In the genomic region with DNA sequence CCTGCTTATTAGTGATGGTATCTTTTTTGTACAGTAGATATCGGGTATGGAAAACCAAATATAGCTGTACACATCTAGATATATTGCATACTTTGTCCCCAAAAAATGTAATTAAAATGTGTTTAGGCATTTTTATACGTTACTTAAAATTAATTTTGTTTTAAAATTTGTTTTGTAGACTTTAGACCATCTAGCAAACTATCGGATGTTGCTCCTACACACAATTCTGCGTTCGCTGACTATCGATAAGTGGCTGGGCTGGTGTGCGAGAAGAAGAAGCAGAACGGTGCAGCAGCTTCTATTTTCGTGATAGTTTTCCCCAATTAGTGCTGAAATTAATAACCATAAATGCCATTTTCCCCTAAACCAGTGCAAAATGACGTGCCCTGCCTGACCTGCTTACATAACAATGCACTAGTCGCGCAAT, we compare ENCODE assay signal across 1 fruit fly cellular context.
TF ChIP-seq lines count a peak whose summit lies in the region.

A gene (minus strand): TSS at position 1 of the 427 bp plus-strand sequence.
A gene (plus strand): TSS at position 143 of the 427 bp plus-strand sequence.

TF ChIP-seq in whole organism, embryonic, 481 proteins besides CTCF, POLR2A, EP300 and RAD21 (continued from another document and continues in another):
- TF ChIP-seq cato (GFP tag; optimal IDR thresholded peaks at IDR 0.05; lab: Kevin White, UChicago; ENCODE audit: borderline replicate concordance): peak; percentile 72
- peak; percentile 68; the same call in 2 of the 3 replicates for TF ChIP-seq CG11560 (tag; IDR thresholded peaks at IDR 0.05; lab: Robert Waterston, UW)
- TF ChIP-seq B-H2 (GFP tag; optimal IDR thresholded peaks at IDR 0.05; lab: Kevin White, UChicago): no peak
- TF ChIP-seq corto (GFP tag; optimal IDR thresholded peaks at IDR 0.05; lab: Kevin White, UChicago): peak; percentile 26
- peak; percentile 17 for TF ChIP-seq Hand (GFP tag; optimal IDR thresholded peaks at IDR 0.05; lab: Kevin White, UChicago)
- TF ChIP-seq Aef1 (GFP tag; IDR thresholded peaks at IDR 0.05; lab: Robert Waterston, UW): peak; percentile 93
- peak; percentile 75 for TF ChIP-seq CG18619 (GFP tag; optimal IDR thresholded peaks at IDR 0.05; lab: Kevin White, UChicago)
- TF ChIP-seq mld (GFP tag; IDR thresholded peaks at IDR 0.05; lab: Robert Waterston, UW; ENCODE audit: partially characterized antibody): peak; percentile 72; the same call in 1 of the 3 replicates
- no peak for TF ChIP-seq gce (GFP tag; IDR thresholded peaks at IDR 0.05; lab: Robert Waterston, UW)
- TF ChIP-seq Optix (GFP tag; IDR thresholded peaks at IDR 0.05; lab: Robert Waterston, UW): peak; percentile 68; the same call in 2 of the 3 replicates
- peak; percentile 77 for TF ChIP-seq CG18764 (GFP tag; optimal IDR thresholded peaks at IDR 0.05; lab: Kevin White, UChicago)
- peak in 1 of 2 experiments; percentile 90 for TF ChIP-seq Hr51 (GFP tag; optimal IDR thresholded peaks at IDR 0.05; lab: Kevin White, UChicago)
- peak; percentile 91 for TF ChIP-seq Abd-B (GFP tag; optimal IDR thresholded peaks at IDR 0.05; lab: Kevin White, UChicago)
- TF ChIP-seq CG6854 (GFP tag; optimal IDR thresholded peaks at IDR 0.05; lab: Kevin White, UChicago): no peak
- TF ChIP-seq emc (GFP tag; optimal IDR thresholded peaks at IDR 0.05; lab: Kevin White, UChicago): peak; percentile 65
- TF ChIP-seq ems (GFP tag; optimal IDR thresholded peaks at IDR 0.05; lab: Kevin White, UChicago): peak; percentile 77
- TF ChIP-seq fd64A (GFP tag; optimal IDR thresholded peaks at IDR 0.05; lab: Kevin White, UChicago): no peak
- TF ChIP-seq CG30403 (GFP tag; optimal IDR thresholded peaks at IDR 0.05; lab: Kevin White, UChicago): peak; percentile 96
- no peak for TF ChIP-seq twi (tag; optimal IDR thresholded peaks at IDR 0.05; lab: Kevin White, UChicago)
- TF ChIP-seq CG10959 (GFP tag; IDR thresholded peaks at IDR 0.05; lab: Robert Waterston, UW): peak; percentile 75
- TF ChIP-seq CG17186 (GFP tag; optimal IDR thresholded peaks at IDR 0.05; lab: Kevin White, UChicago): peak; percentile 91
- peak; percentile 63 for TF ChIP-seq CG34376 (GFP tag; optimal IDR thresholded peaks at IDR 0.05; lab: Kevin White, UChicago)
- peak; percentile 97 for TF ChIP-seq slbo (GFP tag; IDR thresholded peaks at IDR 0.05; lab: Robert Waterston, UW)
- TF ChIP-seq CG11723 (GFP tag; optimal IDR thresholded peaks at IDR 0.05; lab: Kevin White, UChicago): no peak
- peak; percentile 99 for TF ChIP-seq Scr (GFP tag; IDR thresholded peaks at IDR 0.05; lab: Robert Waterston, UW; ENCODE audit: partially characterized antibody)
- no peak for TF ChIP-seq Spps (tag; optimal IDR thresholded peaks at IDR 0.05; lab: Kevin White, UChicago)
- peak; percentile 80 for TF ChIP-seq CG32767 (GFP tag; IDR thresholded peaks at IDR 0.05; lab: Robert Waterston, UW)
- TF ChIP-seq Dp (GFP tag; optimal IDR thresholded peaks at IDR 0.05; lab: Kevin White, UChicago): peak; percentile 21
- peak; percentile 98 for TF ChIP-seq row (GFP tag; IDR thresholded peaks at IDR 0.05; lab: Robert Waterston, UW)
- TF ChIP-seq Hr78 (GFP tag; optimal IDR thresholded peaks at IDR 0.05; lab: Kevin White, UChicago): no peak
- no peak for TF ChIP-seq CG11504 (tag; optimal IDR thresholded peaks at IDR 0.05; lab: Kevin White, UChicago)
- TF ChIP-seq ken (GFP tag; IDR thresholded peaks at IDR 0.05; lab: Robert Waterston, UW): peak; percentile 90
- peak; percentile 15 for TF ChIP-seq CG10274 (GFP tag; optimal IDR thresholded peaks at IDR 0.05; lab: Kevin White, UChicago)
- TF ChIP-seq dmrt99B (tag; optimal IDR thresholded peaks at IDR 0.05; lab: Kevin White, UChicago): no peak
- TF ChIP-seq ssp (GFP tag; IDR thresholded peaks at IDR 0.05; lab: Robert Waterston, UW): peak; percentile 85
- peak; percentile 90 for TF ChIP-seq Elba2 (GFP tag; optimal IDR thresholded peaks at IDR 0.05; lab: Kevin White, UChicago)
- TF ChIP-seq onecut (GFP tag; IDR thresholded peaks at IDR 0.05; lab: Robert Waterston, UW): no peak
- peak; percentile 93 for TF ChIP-seq CG1602 (GFP tag; optimal IDR thresholded peaks at IDR 0.05; lab: Kevin White, UChicago)
- peak; percentile 88 for TF ChIP-seq CG30020 (tag; optimal IDR thresholded peaks at IDR 0.05; lab: Kevin White, UChicago)
- peak; percentile 84 for TF ChIP-seq CG4820 (GFP tag; optimal IDR thresholded peaks at IDR 0.05; lab: Kevin White, UChicago)
- TF ChIP-seq Camta (GFP tag; optimal IDR thresholded peaks at IDR 0.05; lab: Kevin White, UChicago): peak; percentile 89
- TF ChIP-seq GATAe (GFP tag; conservative IDR thresholded peaks at IDR 0.05; lab: Robert Waterston, UW): peak; percentile 61; the same call in 1 of the 2 replicates
- peak; percentile 75 for TF ChIP-seq Meics (GFP tag; optimal IDR thresholded peaks at IDR 0.05; lab: Kevin White, UChicago)
- TF ChIP-seq dimm (GFP tag; IDR thresholded peaks at IDR 0.05; lab: Robert Waterston, UW): peak; percentile 41; the same call in 1 of the 2 replicates
- peak; percentile 85 for TF ChIP-seq slou (GFP tag; optimal IDR thresholded peaks at IDR 0.05; lab: Kevin White, UChicago)
- TF ChIP-seq CG31441 (GFP tag; IDR thresholded peaks at IDR 0.05; lab: Robert Waterston, UW): no peak
- TF ChIP-seq Atf6 (GFP tag; IDR thresholded peaks at IDR 0.05; lab: Robert Waterston, UW): peak; percentile 81
- TF ChIP-seq pzg (GFP tag; optimal IDR thresholded peaks at IDR 0.05; lab: Kevin White, UChicago): peak; percentile 77
- TF ChIP-seq CG6175 (GFP tag; IDR thresholded peaks at IDR 0.05; lab: Robert Waterston, UW): peak; percentile 94
- TF ChIP-seq dmrt11E (tag; optimal IDR thresholded peaks at IDR 0.05; lab: Kevin White, UChicago): peak; percentile 84
- no peak for TF ChIP-seq lab (GFP tag; optimal IDR thresholded peaks at IDR 0.05; lab: Kevin White, UChicago)
- TF ChIP-seq gcm (GFP tag; optimal IDR thresholded peaks at IDR 0.05; lab: Kevin White, UChicago): no peak
- no peak for TF ChIP-seq CG4707 (GFP tag; optimal IDR thresholded peaks at IDR 0.05; lab: Kevin White, UChicago)
- no peak for TF ChIP-seq hkb (optimal IDR thresholded peaks at IDR 0.05; lab: Kevin White, UChicago)
- peak; percentile 75 for TF ChIP-seq hkb (GFP tag; IDR thresholded peaks at IDR 0.05; lab: Robert Waterston, UW)
- peak; percentile 48; the same call in 1 of the 2 replicates for TF ChIP-seq Doc2 (GFP tag; IDR thresholded peaks at IDR 0.05; lab: Robert Waterston, UW)
- TF ChIP-seq Oli (tag; optimal IDR thresholded peaks at IDR 0.05; lab: Kevin White, UChicago): peak; percentile 73
- no peak for TF ChIP-seq unpg (GFP tag; optimal IDR thresholded peaks at IDR 0.05; lab: Kevin White, UChicago)
- peak; percentile 94 for TF ChIP-seq CG14710 (tag; optimal IDR thresholded peaks at IDR 0.05; lab: Kevin White, UChicago)
- TF ChIP-seq CG11456 (GFP tag; IDR thresholded peaks at IDR 0.05; lab: Robert Waterston, UW): peak; percentile 85
- TF ChIP-seq CG17829 (tag; optimal IDR thresholded peaks at IDR 0.05; lab: Kevin White, UChicago): peak; percentile 91
- peak; percentile 87 for TF ChIP-seq CG11093 (GFP tag; IDR thresholded peaks at IDR 0.05; lab: Robert Waterston, UW)
- peak; percentile 92 for TF ChIP-seq CG12391 (tag; optimal IDR thresholded peaks at IDR 0.05; lab: Kevin White, UChicago)
- TF ChIP-seq CG1792 (GFP tag; optimal IDR thresholded peaks at IDR 0.05; lab: Kevin White, UChicago): peak; percentile 81
- TF ChIP-seq nom (GFP tag; optimal IDR thresholded peaks at IDR 0.05; lab: Kevin White, UChicago): no peak
- TF ChIP-seq Hr39 (optimal IDR thresholded peaks at IDR 0.05; lab: Kevin White, UChicago): no peak
- peak; percentile 68 for TF ChIP-seq pb (GFP tag; optimal IDR thresholded peaks at IDR 0.05; lab: Kevin White, UChicago)
- peak; percentile 36 for TF ChIP-seq wek (GFP tag; optimal IDR thresholded peaks at IDR 0.05; lab: Kevin White, UChicago)
- peak; percentile 76 for TF ChIP-seq CG10147 (GFP tag; optimal IDR thresholded peaks at IDR 0.05; lab: Kevin White, UChicago)
- peak; percentile 93 for TF ChIP-seq sisA (GFP tag; IDR thresholded peaks at IDR 0.05; lab: Robert Waterston, UW)
- TF ChIP-seq cwo (GFP tag; optimal IDR thresholded peaks at IDR 0.05; lab: Kevin White, UChicago): peak; percentile 37
- peak; percentile 89 for TF ChIP-seq CG12155 (GFP tag; optimal IDR thresholded peaks at IDR 0.05; lab: Kevin White, UChicago)
- TF ChIP-seq az2 (GFP tag; optimal IDR thresholded peaks at IDR 0.05; lab: Kevin White, UChicago): peak; percentile 89
- peak; percentile 90 for TF ChIP-seq ranshi (GFP tag; IDR thresholded peaks at IDR 0.05; lab: Robert Waterston, UW)
- TF ChIP-seq CG13775 (GFP tag; optimal IDR thresholded peaks at IDR 0.05; lab: Kevin White, UChicago): peak; percentile 87
- TF ChIP-seq mam (GFP tag; optimal IDR thresholded peaks at IDR 0.05; lab: Kevin White, UChicago): peak; percentile 97
- 0 out of 2 replicates have a peak, but pooled peaks have one; percentile 6 for TF ChIP-seq CG4360 (GFP tag; IDR thresholded peaks at IDR 0.05; lab: Robert Waterston, UW)
- TF ChIP-seq Gug (GFP tag; IDR thresholded peaks at IDR 0.05; lab: Robert Waterston, UW): peak; percentile 93
- peak; percentile 92 for TF ChIP-seq jumu (GFP tag; optimal IDR thresholded peaks at IDR 0.05; lab: Kevin White, UChicago)
- peak; percentile 90 for TF ChIP-seq CG34422 (GFP tag; IDR thresholded peaks at IDR 0.05; lab: Robert Waterston, UW)
- peak; percentile 83 for TF ChIP-seq NC2β (GFP tag; optimal IDR thresholded peaks at IDR 0.05; lab: Kevin White, UChicago)
- peak in 1 of 3 experiments; percentile 74 for TF ChIP-seq Stat92E (GFP tag; optimal IDR thresholded peaks at IDR 0.05; lab: Kevin White, UChicago)
- peak; percentile 93 for TF ChIP-seq sob (GFP tag; IDR thresholded peaks at IDR 0.05; lab: Robert Waterston, UW)
- TF ChIP-seq Eip74EF (GFP tag; optimal IDR thresholded peaks at IDR 0.05; lab: Kevin White, UChicago): no peak
- TF ChIP-seq dpn (GFP tag; optimal IDR thresholded peaks at IDR 0.05; lab: Kevin White, UChicago): peak; percentile 92 to 94
- peak; percentile 87 to 95 for TF ChIP-seq Pdp1 (GFP tag; optimal IDR thresholded peaks at IDR 0.05; lab: Kevin White, UChicago)
- no peak for TF ChIP-seq odd (GFP tag; optimal IDR thresholded peaks at IDR 0.05; lab: Kevin White, UChicago)
- TF ChIP-seq HmgZ (tag; optimal IDR thresholded peaks at IDR 0.05; lab: Kevin White, UChicago): peak; percentile 93
- peak; percentile 92 for TF ChIP-seq CG12659 (GFP tag; optimal IDR thresholded peaks at IDR 0.05; lab: Kevin White, UChicago)
- TF ChIP-seq CG10431 (GFP tag; optimal IDR thresholded peaks at IDR 0.05; lab: Kevin White, UChicago): no peak
- TF ChIP-seq Deaf1 (tag; optimal IDR thresholded peaks at IDR 0.05; lab: Kevin White, UChicago): no peak
- peak in 1 of 3 experiments; percentile 85 for TF ChIP-seq lola (GFP tag; optimal IDR thresholded peaks at IDR 0.05; lab: Kevin White, UChicago)
- TF ChIP-seq BEAF-32 (GFP tag; optimal IDR thresholded peaks at IDR 0.05; lab: Kevin White, UChicago): peak; percentile 99
- peak; percentile 89 for TF ChIP-seq CG14441 (GFP tag; IDR thresholded peaks at IDR 0.05; lab: Robert Waterston, UW)
- TF ChIP-seq CG7271 (tag; optimal IDR thresholded peaks at IDR 0.05; lab: Kevin White, UChicago): peak; percentile 58
- peak; percentile 60; the same call in 1 of the 3 replicates for TF ChIP-seq otp (GFP tag; IDR thresholded peaks at IDR 0.05; lab: Robert Waterston, UW)
- TF ChIP-seq pho (GFP tag; optimal IDR thresholded peaks at IDR 0.05; lab: Kevin White, UChicago): peak; percentile 95
- no peak for TF ChIP-seq CG4328 (GFP tag; optimal IDR thresholded peaks at IDR 0.05; lab: Kevin White, UChicago)
- TF ChIP-seq CG17328 (GFP tag; IDR thresholded peaks at IDR 0.05; lab: Robert Waterston, UW): peak; percentile 83
- TF ChIP-seq CG5953 (GFP tag; IDR thresholded peaks at IDR 0.05; lab: Robert Waterston, UW): 0 out of 2 replicates have a peak, but pooled peaks have one; percentile 44
- no peak for TF ChIP-seq toy (GFP tag; IDR thresholded peaks at IDR 0.05; lab: Robert Waterston, UW)
- no peak for TF ChIP-seq pan (optimal IDR thresholded peaks at IDR 0.05; lab: Kevin White, UChicago)
- peak in 1 of 2 experiments; percentile 84 for TF ChIP-seq pan (GFP tag; optimal IDR thresholded peaks at IDR 0.05 in 1 of 2, IDR thresholded peaks at IDR 0.05 in 1 of 2)
- peak; percentile 61 for TF ChIP-seq CG5245 (GFP tag; optimal IDR thresholded peaks at IDR 0.05; lab: Kevin White, UChicago)
- peak; percentile 97 for TF ChIP-seq Med (GFP tag; lab: Kevin White, UChicago)
- TF ChIP-seq CG3281 (GFP tag; optimal IDR thresholded peaks at IDR 0.05; lab: Kevin White, UChicago): no peak
- TF ChIP-seq ci (GFP tag; IDR thresholded peaks at IDR 0.05; lab: Robert Waterston, UW): peak; percentile 83
- peak; percentile 28 for TF ChIP-seq CG10654 (GFP tag; optimal IDR thresholded peaks at IDR 0.05; lab: Kevin White, UChicago)
- peak; percentile 82 for TF ChIP-seq zen (tag; optimal IDR thresholded peaks at IDR 0.05; lab: Kevin White, UChicago)
- peak; percentile 93 for TF ChIP-seq CG9817 (tag; optimal IDR thresholded peaks at IDR 0.05; lab: Kevin White, UChicago)
- TF ChIP-seq CG2712 (tag; optimal IDR thresholded peaks at IDR 0.05; lab: Kevin White, UChicago): peak; percentile 87
- TF ChIP-seq E2f2 (GFP tag; IDR thresholded peaks at IDR 0.05; lab: Robert Waterston, UW): peak; percentile 62; the same call in 1 of the 2 replicates
- TF ChIP-seq trem (tag; optimal IDR thresholded peaks at IDR 0.05; lab: Kevin White, UChicago): peak; percentile 87
- TF ChIP-seq HLH3B (GFP tag; IDR thresholded peaks at IDR 0.05; lab: Robert Waterston, UW): peak; percentile 89
- TF ChIP-seq D19A (tag; optimal IDR thresholded peaks at IDR 0.05; lab: Kevin White, UChicago): no peak
- peak; percentile 75 for TF ChIP-seq psq (GFP tag; optimal IDR thresholded peaks at IDR 0.05; lab: Kevin White, UChicago)
- TF ChIP-seq sna (GFP tag; IDR thresholded peaks at IDR 0.05; lab: Robert Waterston, UW; ENCODE audit: partially characterized antibody): peak; percentile 99
- peak; percentile 80 for TF ChIP-seq Mrtf (GFP tag; IDR thresholded peaks at IDR 0.05; lab: Robert Waterston, UW)
- peak; percentile 88 for TF ChIP-seq Ssrp (tag; optimal IDR thresholded peaks at IDR 0.05; lab: Kevin White, UChicago)
- peak; percentile 84 for TF ChIP-seq wor (GFP tag; IDR thresholded peaks at IDR 0.05; lab: Robert Waterston, UW)
- TF ChIP-seq CG8944 (GFP tag; optimal IDR thresholded peaks at IDR 0.05; lab: Kevin White, UChicago): peak; percentile 94
- peak; percentile 76 for TF ChIP-seq NFAT (GFP tag; IDR thresholded peaks at IDR 0.05; lab: Robert Waterston, UW)
- TF ChIP-seq trh (GFP tag; optimal IDR thresholded peaks at IDR 0.05; lab: Kevin White, UChicago): peak; percentile 63
- TF ChIP-seq so (GFP tag; IDR thresholded peaks at IDR 0.05; lab: Robert Waterston, UW): peak; percentile 66; the same call in 1 of the 3 replicates
- TF ChIP-seq CG14014 (GFP tag; IDR thresholded peaks at IDR 0.05; lab: Robert Waterston, UW): peak; percentile 88
